Fruit fly (Drosophila melanogaster) whole organism, pupa: ENCODE data around the gene emc.

Source experiments
- CG10348 ChIP-seq: fragments of 200-800 bp; sonication (Bioruptor generic); IDR thresholded peaks from 2 replicates; pipeline ENCODE4 v1.3.6; 2022; ENCODE audit warnings: missing biosample characterization, missing genetic modification characterization
- CG12605 ChIP-seq: fragments of 200-800 bp; sonication (Bioruptor generic); IDR thresholded peaks from 2 replicates; pipeline ENCODE4 v1.3.6; 2022; ENCODE audit warnings: missing biosample characterization, missing genetic modification characterization
- CG13204 ChIP-seq: fragments of 200-800 bp; sonication (Bioruptor generic); optimal IDR thresholded peaks from 2 replicates; lab custom pipeline; 2018; ENCODE audit warnings: missing biosample characterization, mild to moderate bottlenecking, missing genetic modification characterization, moderate library complexity
- CG14655 ChIP-seq: fragments of 200-800 bp; sonication (Bioruptor generic); optimal IDR thresholded peaks from 3 replicates; lab custom pipeline; 2017; ENCODE audit warnings: mild to moderate bottlenecking, missing biosample characterization, missing genetic modification reagents, missing genetic modification characterization
- CG15710 ChIP-seq: fragments of 200-800 bp; sonication (Bioruptor generic); optimal IDR thresholded peaks from 2 replicates; lab custom pipeline; 2018; ENCODE audit warnings: missing biosample characterization, mild to moderate bottlenecking, missing genetic modification characterization, moderate library complexity
- CG17806 ChIP-seq: fragments of 200-800 bp; sonication (Bioruptor generic); optimal IDR thresholded peaks from 2 replicates; lab custom pipeline; 2018; ENCODE audit warnings: missing biosample characterization, mild to moderate bottlenecking, missing genetic modification characterization, moderate library complexity
- CG32121 ChIP-seq: fragments of 200-800 bp; sonication (Bioruptor generic); IDR thresholded peaks from 2 replicates; pipeline ENCODE4 v1.3.6; 2022; ENCODE audit warnings: missing biosample characterization, missing genetic modification characterization
- CG34367 ChIP-seq: fragments of 200-800 bp; sonication (Bioruptor generic); optimal IDR thresholded peaks from 2 replicates; lab custom pipeline; 2018; ENCODE audit warnings: missing biosample characterization, mild to moderate bottlenecking, missing genetic modification characterization
- CG4496 ChIP-seq: fragments of 200-800 bp; sonication (Bioruptor generic); IDR thresholded peaks from 3 replicates; pipeline ENCODE4 v1.3.6; 2022; ENCODE audit warnings: missing biosample characterization, missing genetic modification characterization
- CG8159 ChIP-seq: fragments of 200-800 bp; sonication (Bioruptor generic); optimal IDR thresholded peaks from 3 replicates; lab custom pipeline; 2018; ENCODE audit warnings: missing biosample characterization, mild to moderate bottlenecking, missing genetic modification characterization, moderate library complexity
- CG8301 ChIP-seq: fragments of 200-800 bp; sonication (Bioruptor generic); optimal IDR thresholded peaks from 2 replicates; lab custom pipeline; 2018; ENCODE audit warnings: missing biosample characterization, mild to moderate bottlenecking, missing genetic modification characterization
- CG9948 ChIP-seq: fragments of 200-800 bp; sonication (Bioruptor generic); optimal IDR thresholded peaks from 2 replicates; lab custom pipeline; 2018; ENCODE audit warnings: missing biosample characterization, mild to moderate bottlenecking, missing genetic modification characterization, moderate library complexity
- D1 ChIP-seq: fragments of 200-800 bp; sonication (Bioruptor generic); optimal IDR thresholded peaks from 2 replicates; lab custom pipeline; 2018; ENCODE audit warnings: missing biosample characterization, mild to moderate bottlenecking, missing genetic modification characterization, moderate library complexity
- EcR ChIP-seq: fragments of 200-800 bp; sonication (Bioruptor generic); optimal IDR thresholded peaks from 3 replicates; lab custom pipeline; 2019; ENCODE audit warnings: missing biosample characterization, missing genetic modification characterization, mild to moderate bottlenecking, moderate library complexity, missing genetic modification reagents
- Ets98B ChIP-seq: fragments of 200-800 bp; sonication (Bioruptor generic); IDR thresholded peaks from 2 replicates; pipeline ENCODE4 v1.3.6; 2022; ENCODE audit warnings: missing biosample characterization, missing genetic modification characterization
- Pif1A ChIP-seq: fragments of 200-800 bp; sonication (Bioruptor generic); optimal IDR thresholded peaks from 3 replicates; lab custom pipeline; 2016; ENCODE audit warnings: missing biosample characterization, missing genetic modification characterization
- Pif1B ChIP-seq: fragments of 200-800 bp; sonication (Bioruptor generic); optimal IDR thresholded peaks from 3 replicates; lab custom pipeline; 2016; ENCODE audit warnings: missing biosample characterization, missing genetic modification characterization
- Snoo ChIP-seq: fragments of 200-800 bp; sonication (Bioruptor generic); optimal IDR thresholded peaks from 3 replicates; lab custom pipeline; 2017; ENCODE audit warnings: missing biosample characterization, mild to moderate bottlenecking, missing genetic modification characterization, inconsistent platforms
- fd96Ca ChIP-seq: fragments of 200-800 bp; sonication (Bioruptor generic); IDR thresholded peaks from 3 replicates; pipeline ENCODE4 v1.3.6; 2022; ENCODE audit warnings: missing biosample characterization, missing genetic modification characterization
- gl ChIP-seq: fragments of 200-800 bp; sonication (Bioruptor generic); optimal IDR thresholded peaks from 2 replicates; lab custom pipeline; 2018; ENCODE audit warnings: missing biosample characterization, mild to moderate bottlenecking, missing genetic modification characterization
- rn ChIP-seq: fragments of 200-800 bp; sonication (Bioruptor generic); IDR thresholded peaks from 2 replicates; pipeline ENCODE4 v1.3.6; 2022; ENCODE audit warnings: missing biosample characterization, missing genetic modification characterization

Gene emc

DNA sequence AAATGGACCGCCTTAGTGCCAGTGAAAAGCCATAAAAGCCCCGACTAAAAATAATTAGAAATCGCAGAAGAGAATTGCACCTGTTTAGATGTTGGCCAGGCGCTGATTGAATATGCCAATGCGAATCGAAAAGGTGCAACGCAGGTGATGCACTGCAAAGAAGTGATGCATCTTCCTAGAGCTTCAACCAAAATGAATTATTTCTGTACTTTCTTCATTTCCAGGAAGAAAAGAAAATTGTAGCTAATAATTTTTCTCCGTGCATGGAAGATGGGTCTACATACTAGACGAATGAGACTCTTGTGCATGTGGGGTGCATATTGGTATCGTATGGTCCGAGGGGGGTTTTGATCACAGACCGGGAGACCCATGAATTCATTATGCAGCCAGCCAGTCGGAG, 39.8 kb downstream of the emc start:
- TF ChIP-seq CG14655 (GFP tag; lab: Kevin White, UChicago) = peak; percentile 61
- TF ChIP-seq CG4496 = peak; percentile 58; the same call in 2 of the 3 replicates
- 0 out of 2 replicates have a peak, but pooled peaks have one; percentile 34 for TF ChIP-seq CG12605 (GFP tag; lab: Robert Waterston, UW)
- TF ChIP-seq Ets98B (GFP tag; lab: Robert Waterston, UW) = no peak
- TF ChIP-seq CG17806 (tag; lab: Kevin White, UChicago) = peak; percentile 8
- peak; percentile 35 for TF ChIP-seq CG8301
- TF ChIP-seq Pif1B = no peak

DNA sequence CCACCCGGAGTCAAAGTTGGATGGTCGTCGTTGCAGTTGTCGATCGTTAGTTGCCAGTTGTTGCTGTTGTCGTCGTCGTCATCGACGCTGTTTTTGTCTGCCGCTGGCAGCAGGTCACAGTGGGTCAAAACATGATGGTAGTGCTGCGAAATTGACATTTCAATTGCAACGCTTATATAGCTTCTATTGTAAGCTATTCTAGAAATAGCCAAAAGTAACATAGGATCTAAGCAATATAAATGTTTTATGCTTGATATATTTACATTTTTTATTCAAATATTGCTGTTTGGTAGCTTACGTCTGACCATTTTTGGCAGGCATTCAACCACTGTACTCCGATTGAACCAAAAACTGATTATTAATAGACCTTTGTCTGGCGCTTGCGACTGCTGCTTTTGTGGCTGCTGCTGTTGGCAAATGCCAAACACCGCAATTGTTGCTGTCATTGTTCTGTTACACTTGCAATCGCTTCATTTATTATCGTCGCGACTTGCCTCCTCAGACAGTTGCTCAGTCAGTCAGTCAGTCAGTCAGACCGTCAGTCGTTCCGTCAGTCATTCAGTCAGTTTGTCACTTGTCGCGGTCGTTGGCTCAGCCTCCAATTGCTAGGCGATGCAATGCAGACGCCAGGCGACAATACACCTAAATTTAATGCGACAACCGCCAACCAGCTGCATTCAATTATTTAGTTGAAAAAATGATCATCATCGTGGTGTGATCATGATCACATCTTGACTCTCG, 42.2 kb downstream of the emc start:
- TF ChIP-seq Snoo (tag; lab: Kevin White, UChicago) (peak; percentile 49), Ets98B (GFP tag; lab: Robert Waterston, UW) (peak; percentile 72), CG15710 (tag; lab: Kevin White, UChicago) (peak; percentile 44), CG12605 (GFP tag; lab: Robert Waterston, UW) (peak; percentile 61), Pif1B (peak; percentile 68), gl (no peak), CG17806 (tag; lab: Kevin White, UChicago) (peak; percentile 56), CG34367 (tag; lab: Kevin White, UChicago) (peak; percentile 7), CG8159 (tag; lab: Kevin White, UChicago) (peak; percentile 58), D1 (tag; lab: Kevin White, UChicago) (no peak), CG4496 (peak; percentile 79), CG32121 (GFP tag; lab: Robert Waterston, UW) (peak; percentile 71), fd96Ca (peak; percentile 79; the same call in 2 of the 3 replicates), CG13204 (GFP tag; lab: Kevin White, UChicago) (no peak), CG9948 (tag; lab: Kevin White, UChicago) (peak; percentile 55), rn (GFP tag; lab: Robert Waterston, UW) (no peak), CG14655 (GFP tag; lab: Kevin White, UChicago) (peak; percentile 78), Pif1A (GFP tag; lab: Kevin White, UChicago) (peak; percentile 77), EcR (GFP tag; lab: Kevin White, UChicago) (peak; percentile 61), CG8301 (peak; percentile 72), CG10348 (GFP tag; lab: Robert Waterston, UW) (peak; percentile 61)

DNA sequence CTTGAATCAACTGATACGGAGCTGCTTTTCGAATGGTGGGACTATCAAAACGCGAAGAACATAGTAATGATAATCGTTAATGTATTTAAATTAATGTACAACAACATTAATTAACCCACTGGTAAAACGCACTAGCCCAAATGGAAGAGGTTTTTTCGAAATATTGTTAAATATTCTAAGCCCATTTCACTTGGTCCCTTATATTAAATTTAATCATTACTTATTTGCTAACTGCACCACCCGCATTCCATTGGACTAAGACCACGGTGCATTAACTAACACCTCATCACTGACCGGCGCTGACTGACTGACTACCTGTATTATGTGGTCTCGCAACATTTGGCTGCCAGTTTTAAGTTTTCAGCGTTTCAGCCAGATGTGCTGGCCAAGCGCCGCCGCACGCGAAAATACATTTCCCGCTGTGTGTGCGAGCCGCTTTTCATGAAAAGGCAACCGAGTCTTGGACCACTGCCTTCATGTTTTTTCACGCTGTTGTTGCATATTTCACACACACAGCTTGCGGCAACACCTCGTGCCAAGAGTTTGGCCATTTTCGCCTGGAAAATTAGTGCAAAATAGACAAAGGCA, 44.6 kb downstream of the emc start:
- TF ChIP-seq Pif1B = peak; percentile 15
- TF ChIP-seq Pif1A (GFP tag; lab: Kevin White, UChicago) = peak; percentile 36
- TF ChIP-seq Ets98B (GFP tag; lab: Robert Waterston, UW) = peak; percentile 56
- no peak for TF ChIP-seq CG13204 (GFP tag; lab: Kevin White, UChicago)
- TF ChIP-seq rn (GFP tag; lab: Robert Waterston, UW) = no peak
- TF ChIP-seq CG14655 (GFP tag; lab: Kevin White, UChicago) = peak; percentile 68
- 0 out of 2 replicates have a peak, but pooled peaks have one; percentile 38 for TF ChIP-seq CG12605 (GFP tag; lab: Robert Waterston, UW)
- peak; percentile 56 for TF ChIP-seq CG4496
- TF ChIP-seq CG32121 (GFP tag; lab: Robert Waterston, UW) = peak; percentile 57; the same call in 1 of the 2 replicates
- peak; percentile 61 for TF ChIP-seq CG8301

DNA sequence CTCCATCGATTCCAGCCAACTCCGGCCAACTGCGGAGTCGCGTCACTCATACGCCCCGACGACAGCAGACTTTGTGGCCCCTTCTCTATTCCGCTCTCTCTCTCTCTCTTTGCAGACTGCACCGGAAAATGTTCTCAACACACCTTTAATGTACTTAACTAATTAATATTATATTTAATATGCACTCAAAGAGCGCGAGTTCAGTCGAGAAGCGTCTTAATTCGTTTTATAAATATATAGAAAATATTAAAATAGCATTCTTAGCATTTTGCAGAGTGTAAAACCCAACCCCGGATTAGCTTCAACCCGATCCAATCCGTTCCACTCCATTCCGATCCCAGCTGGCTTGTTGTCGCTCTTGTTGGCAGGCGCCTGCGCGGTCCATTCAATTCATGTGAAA, 45.3 kb downstream of the emc start:
- peak; percentile 74 for TF ChIP-seq CG32121 (GFP tag; lab: Robert Waterston, UW)
- no peak for TF ChIP-seq D1 (tag; lab: Kevin White, UChicago)
- no peak for TF ChIP-seq CG12605 (GFP tag; lab: Robert Waterston, UW)
- TF ChIP-seq CG8301 = peak; percentile 47
- 0 out of 3 replicates have a peak, but pooled peaks have one; percentile 71 for TF ChIP-seq CG4496
- TF ChIP-seq CG14655 (GFP tag; lab: Kevin White, UChicago) = peak; percentile 60
- no peak for TF ChIP-seq CG10348 (GFP tag; lab: Robert Waterston, UW)
- TF ChIP-seq rn (GFP tag; lab: Robert Waterston, UW) = no peak
- TF ChIP-seq Snoo (tag; lab: Kevin White, UChicago) = no peak
- no peak for TF ChIP-seq CG13204 (GFP tag; lab: Kevin White, UChicago)
- no peak for TF ChIP-seq CG15710 (tag; lab: Kevin White, UChicago)
- TF ChIP-seq Ets98B (GFP tag; lab: Robert Waterston, UW) = peak; percentile 75
- no peak for TF ChIP-seq EcR (GFP tag; lab: Kevin White, UChicago)

DNA sequence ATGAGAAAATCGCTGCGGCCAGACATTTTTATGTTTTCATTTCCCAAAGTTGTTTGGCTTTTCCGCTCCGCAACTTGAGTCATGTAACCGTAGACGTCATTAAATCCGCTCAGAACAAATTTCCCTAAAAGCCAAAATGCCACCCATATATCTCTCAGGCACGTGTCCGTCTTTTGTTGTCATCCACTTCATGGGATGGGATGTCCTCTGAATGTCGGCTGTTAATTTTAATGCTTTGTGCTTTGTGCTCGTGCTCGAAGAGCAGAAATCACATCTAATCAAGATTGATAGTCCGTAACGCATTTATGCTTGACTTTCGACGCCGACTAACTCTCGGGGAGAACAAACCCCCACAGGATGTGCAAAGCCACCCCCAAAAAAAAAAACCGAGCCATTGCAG, 45.8 kb downstream of the emc start:
- TF ChIP-seq EcR (GFP tag; lab: Kevin White, UChicago) (no peak), Pif1A (GFP tag; lab: Kevin White, UChicago) (no peak), CG34367 (tag; lab: Kevin White, UChicago) (no peak), CG15710 (tag; lab: Kevin White, UChicago) (no peak), Ets98B (GFP tag; lab: Robert Waterston, UW) (no peak), CG32121 (GFP tag; lab: Robert Waterston, UW) (no peak), gl (no peak), CG13204 (GFP tag; lab: Kevin White, UChicago) (no peak), CG14655 (GFP tag; lab: Kevin White, UChicago) (no peak), CG9948 (tag; lab: Kevin White, UChicago) (no peak)
